Worm (Caenorhabditis elegans): ENCODE results near the gene K02G10.5.

ce11 chrX:4649097-4649496 lies 41.9 kb downstream of the K02G10.5 start, which contains the start of gene ent-5:
- TF ChIP-seq flt-1 (GFP tag; IDR thresholded peaks at IDR 0.05) (no peak), cog-1 (tag; optimal IDR thresholded peaks at IDR 0.05) (no peak)

All from whole organism, midembryonic.